Worm (Caenorhabditis elegans): Measurements from ENCODE around the gene ssup-72.
"Not testable (repeated sequence)": the region's sequence is repeated elsewhere in the genome, so short reads cannot be mapped to it uniquely, and the experiment has no call there.

Gene ssup-72

DNA sequence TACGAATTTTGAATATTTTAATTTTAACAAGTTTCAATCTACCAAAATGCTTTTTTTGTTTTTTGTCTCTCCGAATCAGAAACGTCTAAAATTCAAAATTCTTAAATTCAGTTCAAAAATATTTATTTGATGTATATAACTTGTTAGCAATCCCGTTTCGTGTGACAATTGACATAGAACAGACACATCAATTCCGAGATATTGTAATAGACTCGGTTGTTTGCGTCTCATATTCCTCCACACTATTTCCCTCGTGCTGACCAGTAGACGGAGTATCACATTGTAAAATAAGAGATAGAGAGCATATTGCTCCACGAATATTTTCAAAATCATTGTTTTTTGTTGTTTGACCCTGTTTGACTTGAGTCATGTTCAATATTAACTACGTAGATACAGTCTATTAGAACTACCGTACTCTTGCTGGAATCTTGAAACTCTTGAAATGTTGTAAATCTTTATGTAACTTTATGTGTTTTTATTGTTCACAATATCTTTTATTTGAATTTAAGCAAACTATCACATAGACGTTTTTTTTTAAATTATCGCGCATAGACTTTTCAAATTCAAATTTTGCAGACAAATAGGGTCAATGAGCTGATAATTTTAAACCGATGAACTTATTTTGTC lies 12.4 kb downstream of the ssup-72 start, which contains the start of gene T13C2.3:
Gene T13C2.3, plus strand, starts transcription at position 577 of the 627 bp plus-strand sequence.
- TF ChIP-seq lim-7 (GFP tag; IDR thresholded peaks at IDR 0.05) (no peak), ceh-28 (tag; optimal IDR thresholded peaks at IDR 0.05) (no peak), ceh-44 (GFP tag; IDR thresholded peaks at IDR 0.05) (no peak), aha-1 (tag) (peak; percentile 8), F37D6.2 (tag; optimal IDR thresholded peaks at IDR 0.05) (no peak), nhr-11 (tag; optimal IDR thresholded peaks at IDR 0.05) (no peak)

- no peak for TF ChIP-seq ceh-20 (GFP tag; IDR thresholded peaks at IDR 0.05)
- TF ChIP-seq tag-97 (GFP tag; IDR thresholded peaks at IDR 0.05), result no peak
- no peak for TF ChIP-seq fos-1 (tag; optimal IDR thresholded peaks at IDR 0.05)
- TF ChIP-seq duxl-1 (tag; optimal IDR thresholded peaks at IDR 0.05; ENCODE audit: poor library complexity), result no peak
- TF ChIP-seq lin-15B (tag; optimal IDR thresholded peaks at IDR 0.05), result no peak
- TF ChIP-seq jun-1 (tag; optimal IDR thresholded peaks at IDR 0.05), result no peak
- no peak for TF ChIP-seq mep-1 (tag; optimal IDR thresholded peaks at IDR 0.05)
- TF ChIP-seq ceh-32 (tag; optimal IDR thresholded peaks at IDR 0.05; ENCODE audit: poor library complexity), result no peak
- TF ChIP-seq ctbp-1 (GFP tag; IDR thresholded peaks at IDR 0.05), result no peak
- TF ChIP-seq nhr-28 (tag; optimal IDR thresholded peaks at IDR 0.05), result no peak
- TF ChIP-seq nhr-111 (GFP tag; optimal IDR thresholded peaks at IDR 0.05), result no peak
These were observed 15.5 kb downstream of the ssup-72 start, which contains the start of gene T13C2.2 for ce11 chrII:6791891-6792290. Gene T13C2.2, plus strand, starts transcription at chrII:6792191.

ce11 chrII:6797771-6798440 lies 21.5 kb downstream of the ssup-72 start:
- TF ChIP-seq pha-4 (GFP tag; IDR thresholded peaks at IDR 0.05) (0 out of 2 replicates have a peak, but pooled peaks have one; percentile 22), T26A8.4 (GFP tag; IDR thresholded peaks at IDR 0.05) (peak; percentile 28; the same call in 1 of the 2 replicates), dmd-8 (GFP tag; IDR thresholded peaks at IDR 0.05) (0 out of 2 replicates have a peak, but pooled peaks have one; percentile 37), ctbp-1 (GFP tag; IDR thresholded peaks at IDR 0.05) (peak; percentile 40; the same call in 1 of the 2 replicates), vab-7 (GFP tag; IDR thresholded peaks at IDR 0.05) (peak; percentile 59), dmd-6 (GFP tag; IDR thresholded peaks at IDR 0.05) (0 out of 2 replicates have a peak, but pooled peaks have one; percentile 8)
- TF ChIP-seq pha-4 (tag; optimal IDR thresholded peaks at IDR 0.05), result not testable (repeated sequence)

- TF ChIP-seq daf-16 (GFP tag; optimal IDR thresholded peaks at IDR 0.05), result no peak
- peak; percentile 85 for TF ChIP-seq daf-16 (tag; optimal IDR thresholded peaks at IDR 0.05)
- TF ChIP-seq vab-7 (GFP tag; IDR thresholded peaks at IDR 0.05), result no peak
- no peak for TF ChIP-seq mxl-3 (GFP tag; optimal IDR thresholded peaks at IDR 0.05)
- TF ChIP-seq dmd-6 (GFP tag; IDR thresholded peaks at IDR 0.05), result peak; percentile 52
- no peak for TF ChIP-seq spr-1 (tag; optimal IDR thresholded peaks at IDR 0.05)
- TF ChIP-seq php-3 (GFP tag; IDR thresholded peaks at IDR 0.05), result peak; percentile 49; the same call in 1 of the 2 replicates
- no peak for TF ChIP-seq F10B5.3 (tag; optimal IDR thresholded peaks at IDR 0.05)
- no peak for TF ChIP-seq unc-130 (GFP tag; optimal IDR thresholded peaks at IDR 0.05)
- no peak for TF ChIP-seq nhr-42 (GFP tag; IDR thresholded peaks at IDR 0.05)
- TF ChIP-seq ctbp-1 (GFP tag; IDR thresholded peaks at IDR 0.05), result no peak
- no peak for TF ChIP-seq hif-1 (tag; optimal IDR thresholded peaks at IDR 0.05)
- TF ChIP-seq ZK337.2 (GFP tag; IDR thresholded peaks at IDR 0.05), result no peak
- TF ChIP-seq T20F7.1 (GFP tag; optimal IDR thresholded peaks at IDR 0.05), result no peak
- TF ChIP-seq lin-39 (tag; optimal IDR thresholded peaks at IDR 0.05), result no peak
- TF ChIP-seq nhr-76 (tag; optimal IDR thresholded peaks at IDR 0.05), result no peak
- no peak for TF ChIP-seq madf-5 (GFP tag; IDR thresholded peaks at IDR 0.05)
- peak; percentile 42 for TF ChIP-seq mes-2 (tag; optimal IDR thresholded peaks at IDR 0.05; ENCODE audit: poor library complexity, severe bottlenecking)
- peak; percentile 24 for TF ChIP-seq hlh-30 (tag; optimal IDR thresholded peaks at IDR 0.05; ENCODE audit: insufficient read depth)
- no peak for TF ChIP-seq Y105C5A.15 (GFP tag; IDR thresholded peaks at IDR 0.05)
- TF ChIP-seq spr-3 (GFP tag; optimal IDR thresholded peaks at IDR 0.05), result no peak
- TF ChIP-seq T26A8.4 (GFP tag; IDR thresholded peaks at IDR 0.05), result no peak
- peak; percentile 34 for TF ChIP-seq R02D3.7 (tag; optimal IDR thresholded peaks at IDR 0.05)
- no peak for TF ChIP-seq ces-1 (GFP tag; optimal IDR thresholded peaks at IDR 0.05)
- TF ChIP-seq D1046.2 (GFP tag; IDR thresholded peaks at IDR 0.05), result no peak
These were observed 23.8 kb downstream of the ssup-72 start, which contains the start of gene F31E8.4 for ce11 chrII:6800104-6800711. Gene F31E8.4, minus strand, starts transcription at chrII:6800154.
